Worm (Caenorhabditis elegans) whole organism, midembryonic: ENCODE results near the gene pho-13.

Experiments used
- T22C8.4 ChIP-seq: fragments of 200-800 bp; sonication (Bioruptor generic); IDR thresholded peaks from 2 replicates; pipeline ENCODE4 v1.3.6; 2022; ENCODE audit warnings: missing genetic modification characterization, missing compliant biosample characterization
- cog-1 ChIP-seq: sonication (generic microtip); optimal IDR thresholded peaks from 2 replicates; lab custom pipeline; 2016; ENCODE audit warnings: missing genetic modification characterization, missing compliant biosample characterization
- flt-1 ChIP-seq: fragments of 200-800 bp; sonication (Bioruptor generic); IDR thresholded peaks from 2 replicates; pipeline ENCODE4 v1.3.6; 2022; ENCODE audit warnings: missing genetic modification characterization, missing compliant biosample characterization
- klf-2 ChIP-seq: fragments of 200-800 bp; sonication (Bioruptor generic); conservative IDR thresholded peaks from 2 replicates; pipeline ENCODE4 v1.3.6; 2022; ENCODE audit warnings: missing genetic modification reagents, missing genetic modification characterization, missing compliant biosample characterization
- med-1 ChIP-seq: sonication (generic microtip); optimal IDR thresholded peaks from 2 replicates; lab custom pipeline; 2017; ENCODE audit warnings: missing genetic modification characterization, mild to moderate bottlenecking, missing compliant biosample characterization, antibody characterized with exemption, missing genetic modification reagents; ENCODE audit not compliant: insufficient read depth
- ref-1 ChIP-seq: fragments of 200-800 bp; sonication (Bioruptor generic); conservative IDR thresholded peaks from 2 replicates; pipeline ENCODE4 v1.3.6; 2022; ENCODE audit warnings: missing genetic modification reagents, missing genetic modification characterization, missing compliant biosample characterization
- tab-1 ChIP-seq: fragments of 200-800 bp; sonication (Bioruptor generic); IDR thresholded peaks from 2 replicates; pipeline ENCODE4 v1.3.6; 2022; ENCODE audit warnings: missing genetic modification characterization, missing compliant biosample characterization
- ztf-23 ChIP-seq: fragments of 200-800 bp; sonication (Bioruptor generic); IDR thresholded peaks from 2 replicates; pipeline ENCODE4 v1.3.6; 2022; ENCODE audit warnings: missing genetic modification reagents, missing genetic modification characterization, missing compliant biosample characterization
- ztf-29 ChIP-seq: fragments of 200-800 bp; sonication (Bioruptor generic); IDR thresholded peaks from 2 replicates; pipeline ENCODE4 v1.3.6; 2022; ENCODE audit warnings: missing genetic modification reagents, missing genetic modification characterization, missing compliant biosample characterization

The pho-13 gene

ce11 chrII:8839025-8839424 lies 32.2 kb upstream of the pho-13 start, which contains the start of gene F46C5.7:
Gene F46C5.7, plus strand, starts transcription at chrII:8839325.
- TF ChIP-seq med-1 (GFP tag; lab: Kevin White, UChicago) (no peak), ref-1 (GFP tag; lab: Robert Waterston, UW) (no peak), cog-1 (tag; lab: Kevin White, UChicago) (no peak), ztf-29 (GFP tag; lab: Robert Waterston, UW) (no peak), flt-1 (GFP tag; lab: Robert Waterston, UW) (no peak), ztf-23 (GFP tag; lab: Robert Waterston, UW) (no peak), klf-2 (no peak), tab-1 (GFP tag; lab: Robert Waterston, UW) (no peak)

DNA sequence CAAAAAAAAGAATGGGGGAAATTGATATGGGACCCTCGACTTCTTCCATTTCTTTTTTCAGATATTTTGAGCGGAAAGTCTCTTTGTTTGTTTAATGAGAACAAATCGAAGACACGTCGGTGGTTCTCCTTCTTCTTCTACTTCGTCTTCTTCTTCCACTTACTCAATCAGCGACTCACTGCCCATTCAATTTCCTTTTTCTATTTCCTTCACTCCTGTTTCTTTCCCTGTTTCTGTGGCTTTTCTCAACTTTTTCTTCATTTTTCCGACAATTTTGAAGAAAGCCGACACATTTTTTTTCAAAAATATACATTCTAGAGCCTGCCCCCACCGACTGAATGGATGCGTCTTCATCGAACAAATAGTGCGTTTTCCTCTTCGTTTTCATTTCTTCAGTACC lies 29.0 kb upstream of the pho-13 start, which contains the start of gene F46C5.4:
F46C5.4 (plus strand) TSS at position 222 of the 400 bp plus-strand sequence.
- TF ChIP-seq ref-1 (GFP tag; lab: Robert Waterston, UW) (no peak), med-1 (GFP tag; lab: Kevin White, UChicago) (no peak)

DNA sequence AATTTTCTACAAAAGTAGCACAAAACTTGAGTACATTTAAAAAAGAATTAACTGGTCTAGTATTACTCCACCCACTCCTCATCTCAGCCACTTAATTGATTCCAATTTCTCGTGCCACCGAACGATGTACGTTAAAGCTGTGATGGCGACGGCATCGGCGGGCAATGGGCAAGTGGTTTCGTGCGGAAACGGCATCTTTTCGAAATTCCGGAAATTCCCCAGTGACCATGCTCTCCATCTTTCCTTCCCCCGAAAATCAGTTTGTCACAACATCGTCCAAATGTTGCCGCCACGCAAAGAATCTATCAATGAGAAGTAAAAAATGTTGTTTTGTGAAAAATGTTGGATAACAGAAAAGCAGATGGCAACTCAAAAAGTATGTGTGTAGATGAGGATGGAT lies 26.1 kb upstream of the pho-13 start:
- no peak for TF ChIP-seq med-1 (GFP tag; lab: Kevin White, UChicago)
- TF ChIP-seq klf-2, result no peak
- TF ChIP-seq tab-1 (GFP tag; lab: Robert Waterston, UW), result no peak
- no peak for TF ChIP-seq ztf-23 (GFP tag; lab: Robert Waterston, UW)
- no peak for TF ChIP-seq ref-1 (GFP tag; lab: Robert Waterston, UW)
- TF ChIP-seq cog-1 (tag; lab: Kevin White, UChicago), result no peak
- TF ChIP-seq T22C8.4 (GFP tag; lab: Robert Waterston, UW), result no peak

ce11 chrII:8830917-8831316 lies 24.1 kb upstream of the pho-13 start:
- TF ChIP-seq cog-1 (tag; lab: Kevin White, UChicago) (no peak), flt-1 (GFP tag; lab: Robert Waterston, UW) (no peak), ztf-29 (GFP tag; lab: Robert Waterston, UW) (no peak), klf-2 (no peak), ref-1 (GFP tag; lab: Robert Waterston, UW) (no peak), T22C8.4 (GFP tag; lab: Robert Waterston, UW) (no peak), ztf-23 (GFP tag; lab: Robert Waterston, UW) (no peak), tab-1 (GFP tag; lab: Robert Waterston, UW) (no peak), med-1 (GFP tag; lab: Kevin White, UChicago) (no peak)

ce11 chrII:8829189-8829588 lies 22.4 kb upstream of the pho-13 start, which contains the start of gene F46C5.2:
Gene F46C5.2, minus strand, starts transcription at chrII:8829289.
- TF ChIP-seq tab-1 (GFP tag; lab: Robert Waterston, UW) (no peak), ztf-29 (GFP tag; lab: Robert Waterston, UW) (no peak), cog-1 (tag; lab: Kevin White, UChicago) (no peak)

- TF ChIP-seq cog-1 (tag; lab: Kevin White, UChicago) (no peak), T22C8.4 (GFP tag; lab: Robert Waterston, UW) (no peak), ref-1 (GFP tag; lab: Robert Waterston, UW) (no peak), klf-2 (no peak), ztf-23 (GFP tag; lab: Robert Waterston, UW) (no peak), med-1 (GFP tag; lab: Kevin White, UChicago) (no peak), flt-1 (GFP tag; lab: Robert Waterston, UW) (no peak), tab-1 (GFP tag; lab: Robert Waterston, UW) (no peak), ztf-29 (GFP tag; lab: Robert Waterston, UW) (no peak)
These were observed 18.9 kb upstream of the pho-13 start, which contains the start of gene nas-25 for ce11 chrII:8825769-8826168. Gene nas-25, plus strand, starts transcription at chrII:8826069.

- TF ChIP-seq flt-1 (GFP tag; lab: Robert Waterston, UW) (no peak), ztf-29 (GFP tag; lab: Robert Waterston, UW) (no peak), ztf-23 (GFP tag; lab: Robert Waterston, UW) (no peak), tab-1 (GFP tag; lab: Robert Waterston, UW) (no peak), klf-2 (no peak), ref-1 (GFP tag; lab: Robert Waterston, UW) (no peak), cog-1 (tag; lab: Kevin White, UChicago) (no peak), med-1 (GFP tag; lab: Kevin White, UChicago) (no peak), T22C8.4 (GFP tag; lab: Robert Waterston, UW) (no peak)
These were observed 15.9 kb upstream of the pho-13 start for ce11 chrII:8822711-8823110.

DNA sequence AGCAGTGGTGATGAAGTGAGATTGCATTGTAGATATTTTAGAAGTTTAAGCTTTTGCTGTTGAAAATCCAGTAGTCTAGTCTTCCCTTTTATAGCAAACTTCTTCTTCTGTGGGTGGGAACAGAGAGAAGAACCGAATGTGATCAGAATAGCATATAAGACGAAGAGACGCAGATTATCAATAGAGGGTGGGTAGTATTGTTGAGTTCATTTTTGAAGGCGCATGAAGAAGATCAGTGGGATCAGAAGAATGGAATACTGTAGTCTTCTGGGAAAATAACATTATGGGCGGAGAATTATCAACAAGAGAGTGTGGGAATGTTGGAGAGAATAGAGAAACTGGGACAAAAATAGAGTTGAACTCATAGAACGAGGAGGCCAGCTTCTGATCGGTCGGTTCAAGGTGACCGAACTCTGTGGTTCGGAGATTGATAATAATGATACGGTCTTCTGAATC lies 14.3 kb upstream of the pho-13 start, which contains the start of gene F46C5.1:
F46C5.1 (minus strand) TSS at position 51 of the 456 bp plus-strand sequence.
- no peak for TF ChIP-seq cog-1 (tag; lab: Kevin White, UChicago)
- no peak for TF ChIP-seq T22C8.4 (GFP tag; lab: Robert Waterston, UW)
- no peak for TF ChIP-seq ztf-23 (GFP tag; lab: Robert Waterston, UW)
- no peak for TF ChIP-seq med-1 (GFP tag; lab: Kevin White, UChicago)
- TF ChIP-seq tab-1 (GFP tag; lab: Robert Waterston, UW), result no peak
- no peak for TF ChIP-seq klf-2
- TF ChIP-seq ref-1 (GFP tag; lab: Robert Waterston, UW), result no peak
- TF ChIP-seq ztf-29 (GFP tag; lab: Robert Waterston, UW), result no peak
- no peak for TF ChIP-seq flt-1 (GFP tag; lab: Robert Waterston, UW)

ce11 chrII:8820126-8820972 lies 13.5 kb upstream of the pho-13 start:
- no peak for TF ChIP-seq T22C8.4 (GFP tag; lab: Robert Waterston, UW)
- TF ChIP-seq med-1 (GFP tag; lab: Kevin White, UChicago), result no peak
